Worm (Caenorhabditis elegans) whole organism, late embryonic: ENCODE measurements around the gene ric-8.

Experiments used
- C08G9.2 ChIP-seq: sonication (generic microtip); optimal IDR thresholded peaks from 2 replicates; lab custom pipeline; 2016; ENCODE audit warnings: mild to moderate bottlenecking, missing genetic modification characterization, moderate library complexity, missing compliant biosample characterization
- C38D4.7 ChIP-seq: fragments of 200-800 bp; sonication (Bioruptor generic); optimal IDR thresholded peaks from 2 replicates; lab custom pipeline; 2018; ENCODE audit warnings: mild to moderate bottlenecking, missing genetic modification characterization, moderate library complexity, missing compliant biosample characterization
- F13H6.1 ChIP-seq: sonication (generic microtip); optimal IDR thresholded peaks from 2 replicates; lab custom pipeline; 2016; ENCODE audit warnings: missing genetic modification characterization, missing compliant biosample characterization
- K02D7.2 ChIP-seq: sonication (generic microtip); optimal IDR thresholded peaks from 2 replicates; lab custom pipeline; 2017; ENCODE audit warnings: mild to moderate bottlenecking, missing genetic modification characterization, missing compliant biosample characterization
- K09A11.1 ChIP-seq: sonication (generic microtip); optimal IDR thresholded peaks from 2 replicates; lab custom pipeline; 2017; ENCODE audit warnings: antibody characterized with exemption, mild to moderate bottlenecking, missing genetic modification characterization, missing compliant biosample characterization; ENCODE audit not compliant: insufficient read depth
- T23F11.4 ChIP-seq: fragments of 200-800 bp; sonication (Bioruptor generic); optimal IDR thresholded peaks from 2 replicates; lab custom pipeline; 2018; ENCODE audit warnings: mild to moderate bottlenecking, missing genetic modification characterization, missing compliant biosample characterization
- Y22D7AL.16 ChIP-seq: sonication (generic microtip); optimal IDR thresholded peaks from 2 replicates; lab custom pipeline; 2016; ENCODE audit warnings: missing genetic modification characterization, missing compliant biosample characterization
- ceh-18 ChIP-seq: sonication (generic microtip); optimal IDR thresholded peaks from 2 replicates; lab custom pipeline; 2016; ENCODE audit warnings: missing genetic modification characterization, missing compliant biosample characterization
- ceh-31 ChIP-seq: sonication (generic microtip); optimal IDR thresholded peaks from 2 replicates; lab custom pipeline; 2016; ENCODE audit warnings: missing genetic modification characterization, missing compliant biosample characterization
- ceh-45 ChIP-seq: fragments of 200-800 bp; sonication (Bioruptor generic); IDR thresholded peaks from 2 replicates; pipeline ENCODE4 v1.3.6; 2022; ENCODE audit warnings: missing genetic modification reagents, missing genetic modification characterization, missing compliant biosample characterization
- ceh-48 ChIP-seq: sonication (generic microtip); optimal IDR thresholded peaks from 2 replicates; lab custom pipeline; 2016; ENCODE audit warnings: missing genetic modification characterization, inconsistent platforms, missing compliant biosample characterization
- ceh-6 ChIP-seq: fragments of 200-800 bp; sonication (Bioruptor generic); optimal IDR thresholded peaks from 2 replicates; lab custom pipeline; 2018; ENCODE audit warnings: mild to moderate bottlenecking, missing genetic modification characterization, missing compliant biosample characterization
- ceh-9 ChIP-seq: sonication (generic microtip); optimal IDR thresholded peaks from 2 replicates; lab custom pipeline; 2016; ENCODE audit warnings: mild to moderate bottlenecking, missing genetic modification characterization, inconsistent platforms, missing compliant biosample characterization
- che-1 ChIP-seq: sonication (generic microtip); optimal IDR thresholded peaks from 2 replicates; lab custom pipeline; 2016; ENCODE audit warnings: mild to moderate bottlenecking, missing genetic modification characterization, missing compliant biosample characterization
- dmd-4 ChIP-seq: sonication (generic microtip); optimal IDR thresholded peaks from 2 replicates; lab custom pipeline; 2016; ENCODE audit warnings: borderline replicate concordance, missing genetic modification characterization, missing compliant biosample characterization
- elt-2 ChIP-seq: sonication (generic microtip); optimal IDR thresholded peaks from 2 replicates; lab custom pipeline; 2016; ENCODE audit warnings: missing genetic modification reagents, missing genetic modification characterization, missing compliant biosample characterization
- elt-4 ChIP-seq: sonication (generic microtip); optimal IDR thresholded peaks from 2 replicates; lab custom pipeline; 2016; ENCODE audit warnings: missing genetic modification characterization, missing compliant biosample characterization
- eyg-1 ChIP-seq: sonication (generic microtip); optimal IDR thresholded peaks from 2 replicates; lab custom pipeline; 2016; ENCODE audit warnings: missing genotype, missing genetic modification characterization, missing compliant biosample characterization
- fax-1 ChIP-seq: sonication (generic microtip); optimal IDR thresholded peaks from 2 replicates; lab custom pipeline; 2016; ENCODE audit warnings: missing genotype, missing genetic modification characterization, missing compliant biosample characterization
- fkh-10 ChIP-seq: fragments of 150-350 bp; optimal IDR thresholded peaks from 2 replicates; lab custom pipeline; 2014; ENCODE audit warnings: missing biosample characterization, missing genetic modification reagents, missing genetic modification characterization
- fkh-6 ChIP-seq: sonication (generic microtip); optimal IDR thresholded peaks from 2 replicates; lab custom pipeline; 2016; ENCODE audit warnings: missing genetic modification characterization, missing compliant biosample characterization
- gmeb-2 ChIP-seq: sonication (generic microtip); optimal IDR thresholded peaks from 2 replicates; lab custom pipeline; 2016; ENCODE audit warnings: missing genetic modification characterization, inconsistent platforms, missing compliant biosample characterization
- hlh-13 ChIP-seq: fragments of 200-800 bp; sonication (Bioruptor generic); optimal IDR thresholded peaks from 2 replicates; lab custom pipeline; 2018; ENCODE audit warnings: mild to moderate bottlenecking, missing genetic modification characterization, missing compliant biosample characterization
- hlh-30 ChIP-seq: sonication (generic microtip); optimal IDR thresholded peaks from 2 replicates; lab custom pipeline; 2017; ENCODE audit warnings: antibody characterized with exemption, missing genetic modification characterization, missing compliant biosample characterization; ENCODE audit not compliant: insufficient read depth
- hlh-6 ChIP-seq: sonication (generic microtip); optimal IDR thresholded peaks from 2 replicates; lab custom pipeline; 2016; ENCODE audit warnings: missing genotype, missing genetic modification characterization, missing compliant biosample characterization
- lim-6 ChIP-seq: sonication (generic microtip); optimal IDR thresholded peaks from 2 replicates; lab custom pipeline; 2016; ENCODE audit warnings: missing genetic modification characterization, missing compliant biosample characterization
- lin-11 ChIP-seq: fragments of 200-800 bp; sonication (Bioruptor generic); optimal IDR thresholded peaks from 2 replicates; lab custom pipeline; 2018; ENCODE audit warnings: mild to moderate bottlenecking, missing genetic modification characterization, missing compliant biosample characterization
- madf-2 ChIP-seq: sonication (generic microtip); optimal IDR thresholded peaks from 2 replicates; lab custom pipeline; 2017; ENCODE audit warnings: missing genetic modification characterization, missing compliant biosample characterization
- mec-3 ChIP-seq: sonication (generic microtip); optimal IDR thresholded peaks from 2 replicates; lab custom pipeline; 2016; ENCODE audit warnings: borderline replicate concordance, missing genetic modification characterization, missing compliant biosample characterization
- nfya-1 ChIP-seq: sonication (generic microtip); optimal IDR thresholded peaks from 2 replicates; lab custom pipeline; 2017; ENCODE audit warnings: missing genetic modification characterization, mild to moderate bottlenecking, missing compliant biosample characterization, antibody characterized with exemption, moderate library complexity
- nhr-11 ChIP-seq: fragments of 150-350 bp; optimal IDR thresholded peaks from 2 replicates; lab custom pipeline; 2014; ENCODE audit warnings: missing biosample characterization, missing genetic modification characterization
- odd-2 ChIP-seq: sonication (generic microtip); optimal IDR thresholded peaks from 2 replicates; lab custom pipeline; 2017; ENCODE audit warnings: antibody characterized with exemption, mild to moderate bottlenecking, missing genetic modification characterization, missing compliant biosample characterization
- pat-9 ChIP-seq: fragments of 200-800 bp; sonication (Bioruptor generic); optimal IDR thresholded peaks from 2 replicates; lab custom pipeline; 2018; ENCODE audit warnings: mild to moderate bottlenecking, missing genetic modification characterization, moderate library complexity, missing compliant biosample characterization
- pha-2 ChIP-seq: sonication (generic microtip); optimal IDR thresholded peaks from 2 replicates; lab custom pipeline; 2017; ENCODE audit warnings: mild to moderate bottlenecking, missing genetic modification characterization, missing compliant biosample characterization
- pha-4 ChIP-seq: fragments of 150-350 bp; optimal IDR thresholded peaks from 2 replicates; lab custom pipeline; 2018; ENCODE audit warnings: missing biosample characterization, missing genetic modification reagents, missing genetic modification characterization
- pqm-1 ChIP-seq: sonication (generic microtip); optimal IDR thresholded peaks from 2 replicates; lab custom pipeline; 2016; ENCODE audit warnings: missing genetic modification characterization, missing compliant biosample characterization
- pros-1 ChIP-seq: fragments of 150-350 bp; optimal IDR thresholded peaks from 2 replicates; lab custom pipeline; 2014; ENCODE audit warnings: missing biosample characterization, missing genetic modification reagents, missing genetic modification characterization
- ref-2 ChIP-seq: sonication (generic microtip); optimal IDR thresholded peaks from 2 replicates; lab custom pipeline; 2016; ENCODE audit warnings: missing genetic modification characterization, missing compliant biosample characterization
- rnt-1 ChIP-seq: sonication (generic microtip); optimal IDR thresholded peaks from 2 replicates; lab custom pipeline; 2016; ENCODE audit warnings: missing genetic modification characterization, missing compliant biosample characterization
- sdc-2 ChIP-seq: sonication (generic microtip); optimal IDR thresholded peaks from 2 replicates; lab custom pipeline; 2016; ENCODE audit warnings: missing genotype, missing genetic modification characterization, missing compliant biosample characterization
- sox-2 ChIP-seq: fragments of 200-800 bp; sonication (Bioruptor generic); IDR thresholded peaks from 2 replicates; pipeline ENCODE4 v1.3.6; 2022; ENCODE audit warnings: missing genetic modification reagents, missing genetic modification characterization, missing compliant biosample characterization
- tbx-2 ChIP-seq: sonication (generic microtip); optimal IDR thresholded peaks from 2 replicates; lab custom pipeline; 2016; ENCODE audit warnings: missing genetic modification characterization, missing compliant biosample characterization
- ttx-3 ChIP-seq: sonication (generic microtip); optimal IDR thresholded peaks from 2 replicates; lab custom pipeline; 2016; ENCODE audit warnings: missing genetic modification reagents, missing genetic modification characterization, missing compliant biosample characterization
- unc-3 ChIP-seq, 2 experiments: fragments of 200-800 bp in 1 of 2; sonication (Bioruptor generic) in 1 of 2; sonication (generic microtip) in 1 of 2; conservative IDR thresholded peaks in 1 of 2; optimal IDR thresholded peaks in 1 of 2; 2 replicates each; pipeline versions ENCODE4 v1.3.6 to Lab custom; 2016 to 2022; ENCODE audit warnings: missing compliant biosample characterization in 2 of 2, missing genetic modification characterization in 2 of 2, missing genetic modification reagents in 1 of 2
- unc-42 ChIP-seq: sonication (generic microtip); optimal IDR thresholded peaks from 2 replicates; lab custom pipeline; 2016; ENCODE audit warnings: missing genotype, missing genetic modification characterization, missing compliant biosample characterization
- unc-55 ChIP-seq: sonication (generic microtip); optimal IDR thresholded peaks from 2 replicates; lab custom pipeline; 2017; ENCODE audit warnings: missing biosample characterization, missing genetic modification reagents, missing genetic modification characterization
- unc-86 ChIP-seq: sonication (generic microtip); optimal IDR thresholded peaks from 2 replicates; lab custom pipeline; 2016; ENCODE audit warnings: missing genetic modification characterization, missing compliant biosample characterization

The ric-8 gene

DNA sequence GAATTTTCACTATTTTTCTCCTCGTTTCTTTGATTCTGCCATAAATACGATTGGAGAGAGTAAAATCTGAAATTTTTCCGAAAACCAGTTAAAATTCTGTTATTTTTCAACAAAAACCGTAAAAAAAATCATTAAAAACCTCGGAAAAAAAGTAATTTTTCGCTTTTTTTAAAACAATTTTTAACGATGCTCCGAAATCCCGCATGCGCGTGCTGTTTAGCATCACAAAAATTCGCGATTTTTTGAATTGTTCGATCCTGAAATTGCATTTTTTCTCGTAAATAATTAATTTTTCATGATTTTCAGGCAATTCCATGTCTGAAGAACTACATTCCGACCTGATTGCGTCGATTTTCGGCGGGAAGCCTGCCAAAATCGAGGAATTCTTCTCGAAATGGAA is at the start of gene ric-8:
TSS of gene ric-8 (plus strand) at position 301 of the 400 bp plus-strand sequence.
- TF ChIP-seq rnt-1: no peak
- TF ChIP-seq sox-2: no peak
- no peak for TF ChIP-seq Y22D7AL.16
- no peak for TF ChIP-seq pat-9 (tag; lab: Kevin White, UChicago)
- no peak for TF ChIP-seq unc-3 (GFP tag; conservative IDR thresholded peaks at IDR 0.05; lab: Robert Waterston, UW)
- no peak for TF ChIP-seq unc-3 (tag; optimal IDR thresholded peaks at IDR 0.05; lab: Kevin White, UChicago)
- no peak for TF ChIP-seq eyg-1 (tag; lab: Kevin White, UChicago)
- TF ChIP-seq C08G9.2 (tag; lab: Kevin White, UChicago): no peak
- no peak for TF ChIP-seq unc-42 (tag; lab: Kevin White, UChicago)
- TF ChIP-seq pha-2 (tag; lab: Kevin White, UChicago): no peak
- no peak for TF ChIP-seq nfya-1 (tag; lab: Kevin White, UChicago)
- TF ChIP-seq che-1: no peak
- TF ChIP-seq C38D4.7 (GFP tag; lab: Kevin White, UChicago): no peak
- no peak for TF ChIP-seq ceh-31 (tag; lab: Kevin White, UChicago)
- TF ChIP-seq ttx-3 (tag; lab: Kevin White, UChicago): no peak
- TF ChIP-seq pros-1: no peak

DNA sequence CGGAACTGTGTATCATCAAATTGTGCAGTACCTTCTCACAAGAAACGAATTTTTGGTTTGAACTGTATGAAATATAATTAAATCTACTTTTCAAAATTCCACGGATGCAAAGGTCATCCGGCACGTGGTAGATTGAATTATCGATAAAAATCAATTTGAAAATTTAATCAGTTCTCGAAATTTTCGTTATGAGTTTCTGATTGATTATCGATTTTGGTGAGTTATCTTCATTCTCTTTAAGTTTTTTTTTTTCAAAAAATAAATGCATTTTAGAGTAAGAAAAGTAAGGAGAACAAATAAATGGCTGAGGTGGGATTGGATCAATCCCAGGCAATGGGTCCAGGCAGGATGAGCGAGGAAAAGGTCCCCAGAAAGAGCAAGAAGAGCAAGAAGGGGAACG is 45.4 kb upstream of the ric-8 start, which contains the start of gene Y69A2AR.47:
TSS of gene Y69A2AR.47 (plus strand) at position 301 of the 400 bp plus-strand sequence.
- no peak for TF ChIP-seq ceh-6 (GFP tag; lab: Kevin White, UChicago)
- TF ChIP-seq elt-4 (tag; lab: Kevin White, UChicago): no peak
- TF ChIP-seq sdc-2 (tag; lab: Kevin White, UChicago): no peak
- no peak for TF ChIP-seq elt-2 (tag; lab: Kevin White, UChicago)
- TF ChIP-seq madf-2 (tag; lab: Kevin White, UChicago): no peak
- no peak for TF ChIP-seq lim-6 (tag; lab: Kevin White, UChicago)

DNA sequence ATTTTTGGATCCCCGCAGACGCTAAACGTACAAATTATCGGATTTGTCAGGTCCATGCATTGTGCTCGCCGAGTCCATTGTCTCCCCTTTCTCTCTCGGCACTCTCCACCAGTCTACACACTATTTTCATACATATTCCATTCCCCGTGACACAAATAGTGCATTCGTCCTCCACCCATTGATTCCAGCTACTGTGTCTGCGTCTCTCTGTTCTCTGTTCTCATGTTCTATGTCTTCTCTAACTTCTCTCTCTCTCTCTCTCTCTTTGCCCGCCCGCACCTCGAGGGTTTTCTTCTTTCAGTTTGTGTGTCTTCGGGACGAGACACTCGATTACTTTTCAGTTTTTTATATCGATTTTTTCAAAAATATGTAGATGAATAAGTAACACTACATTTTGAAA is 43.1 kb upstream of the ric-8 start:
- TF ChIP-seq tbx-2 (peak; percentile 80), elt-2 (tag; lab: Kevin White, UChicago) (no peak), hlh-13 (GFP tag; lab: Kevin White, UChicago) (no peak), T23F11.4 (GFP tag; lab: Kevin White, UChicago) (no peak), ceh-18 (peak; percentile 87), che-1 (no peak), fkh-6 (tag; lab: Kevin White, UChicago) (peak; percentile 19), hlh-6 (tag; lab: Kevin White, UChicago) (no peak), unc-3 (GFP tag; conservative IDR thresholded peaks at IDR 0.05; lab: Robert Waterston, UW) (no peak), unc-3 (tag; optimal IDR thresholded peaks at IDR 0.05; lab: Kevin White, UChicago) (no peak), F13H6.1 (tag; lab: Kevin White, UChicago) (no peak), gmeb-2 (no peak), sox-2 (peak; percentile 87), madf-2 (tag; lab: Kevin White, UChicago) (no peak), unc-86 (no peak), nfya-1 (tag; lab: Kevin White, UChicago) (peak; percentile 83), unc-55 (peak; percentile 82), ceh-48 (tag; lab: Kevin White, UChicago) (peak; percentile 79), pha-4 (tag; lab: Kevin White, UChicago) (no peak), ceh-45 (GFP tag; lab: Robert Waterston, UW) (no peak), odd-2 (tag; lab: Kevin White, UChicago) (no peak), lin-11 (tag; lab: Kevin White, UChicago) (no peak), lim-6 (tag; lab: Kevin White, UChicago) (no peak), pqm-1 (no peak), hlh-30 (tag; lab: Kevin White, UChicago) (peak; percentile 98), nhr-11 (no peak), fkh-10 (GFP tag; lab: Kevin White, UChicago) (peak; percentile 10), pros-1 (peak; percentile 16), dmd-4 (tag; lab: Kevin White, UChicago) (no peak), K09A11.1 (tag; lab: Kevin White, UChicago) (peak; percentile 22), mec-3 (tag; lab: Kevin White, UChicago) (no peak), C38D4.7 (GFP tag; lab: Kevin White, UChicago) (no peak), ceh-6 (GFP tag; lab: Kevin White, UChicago) (no peak), K02D7.2 (tag; lab: Kevin White, UChicago) (no peak), fax-1 (tag; lab: Kevin White, UChicago) (no peak), ceh-9 (tag; lab: Kevin White, UChicago) (no peak), ref-2 (tag; lab: Kevin White, UChicago) (peak; percentile 51)
